Worm (Caenorhabditis elegans) whole organism, late embryonic: Measurements from ENCODE around the gene gcy-22.

Source experiments
- K02D7.2 ChIP-seq: sonication (generic microtip); optimal IDR thresholded peaks from 2 replicates; lab custom pipeline; 2017; ENCODE audit warnings: mild to moderate bottlenecking, missing genetic modification characterization, missing compliant biosample characterization
- T23F11.4 ChIP-seq: fragments of 200-800 bp; sonication (Bioruptor generic); optimal IDR thresholded peaks from 2 replicates; lab custom pipeline; 2018; ENCODE audit warnings: mild to moderate bottlenecking, missing genetic modification characterization, missing compliant biosample characterization
- ceh-24 ChIP-seq: sonication (generic microtip); optimal IDR thresholded peaks from 2 replicates; lab custom pipeline; 2016; ENCODE audit warnings: mild to moderate bottlenecking, missing genetic modification characterization, missing compliant biosample characterization
- elt-2 ChIP-seq: sonication (generic microtip); optimal IDR thresholded peaks from 2 replicates; lab custom pipeline; 2016; ENCODE audit warnings: missing genetic modification reagents, missing genetic modification characterization, missing compliant biosample characterization
- elt-4 ChIP-seq: sonication (generic microtip); optimal IDR thresholded peaks from 2 replicates; lab custom pipeline; 2016; ENCODE audit warnings: missing genetic modification characterization, missing compliant biosample characterization
- gmeb-2 ChIP-seq: sonication (generic microtip); optimal IDR thresholded peaks from 2 replicates; lab custom pipeline; 2016; ENCODE audit warnings: missing genetic modification characterization, inconsistent platforms, missing compliant biosample characterization
- hlh-6 ChIP-seq: sonication (generic microtip); optimal IDR thresholded peaks from 2 replicates; lab custom pipeline; 2016; ENCODE audit warnings: missing genotype, missing genetic modification characterization, missing compliant biosample characterization
- nhr-11 ChIP-seq: fragments of 150-350 bp; optimal IDR thresholded peaks from 2 replicates; lab custom pipeline; 2014; ENCODE audit warnings: missing biosample characterization, missing genetic modification characterization
- pag-3 ChIP-seq: sonication (generic microtip); optimal IDR thresholded peaks from 2 replicates; lab custom pipeline; 2016; ENCODE audit warnings: missing compliant biosample characterization, missing genetic modification characterization, borderline replicate concordance
- sdc-2 ChIP-seq: sonication (generic microtip); optimal IDR thresholded peaks from 2 replicates; lab custom pipeline; 2016; ENCODE audit warnings: missing genotype, missing genetic modification characterization, missing compliant biosample characterization
- sox-2 ChIP-seq: fragments of 200-800 bp; sonication (Bioruptor generic); IDR thresholded peaks from 2 replicates; pipeline ENCODE4 v1.3.6; 2022; ENCODE audit warnings: missing genetic modification reagents, missing genetic modification characterization, missing compliant biosample characterization
- sox-4 ChIP-seq: sonication (generic microtip); optimal IDR thresholded peaks from 2 replicates; lab custom pipeline; 2017; ENCODE audit warnings: mild to moderate bottlenecking, missing genetic modification characterization, inconsistent platforms, missing compliant biosample characterization
- tbx-2 ChIP-seq: sonication (generic microtip); optimal IDR thresholded peaks from 2 replicates; lab custom pipeline; 2016; ENCODE audit warnings: missing genetic modification characterization, missing compliant biosample characterization
- unc-55 ChIP-seq: sonication (generic microtip); optimal IDR thresholded peaks from 2 replicates; lab custom pipeline; 2017; ENCODE audit warnings: missing biosample characterization, missing genetic modification reagents, missing genetic modification characterization

- TF ChIP-seq sox-4: no peak
- TF ChIP-seq gmeb-2: no peak
- no peak for TF ChIP-seq K02D7.2 (tag; lab: Kevin White, UChicago)
- no peak for TF ChIP-seq ceh-24 (tag; lab: Kevin White, UChicago)
- TF ChIP-seq nhr-11 (tag; lab: Kevin White, UChicago): no peak
- no peak for TF ChIP-seq tbx-2 (tag; lab: Kevin White, UChicago)
- TF ChIP-seq sox-2: no peak
- no peak for TF ChIP-seq elt-2 (tag; lab: Kevin White, UChicago)
- no peak for TF ChIP-seq elt-4 (tag; lab: Kevin White, UChicago)
- no peak for TF ChIP-seq T23F11.4 (GFP tag; lab: Kevin White, UChicago)
- TF ChIP-seq hlh-6 (tag; lab: Kevin White, UChicago): no peak
- TF ChIP-seq pag-3 (tag; lab: Kevin White, UChicago): no peak
- TF ChIP-seq sdc-2 (tag; lab: Kevin White, UChicago): no peak
- TF ChIP-seq unc-55 (GFP tag; lab: Kevin White, UChicago): no peak
Observed at ce11 chrV:20793761-20794160, 31.1 kb downstream of the gcy-22 start.
